Comparison of ENCODE assay signal across 2 worm cellular contexts in genomic region chrIV:6974162-6974938, ce11.
TF ChIP-seq lines count a peak whose summit lies in the region.

No protein-coding gene starts in this region.

TF ChIP-seq in whole organism, L4 larva, 104 proteins besides CTCF, POLR2A, EP300 and RAD21 (continues in another document):
- TF ChIP-seq skn-1 (tag; optimal IDR thresholded peaks at IDR 0.05; lab: Kevin White, UChicago) (no peak), ctbp-1 (GFP tag; IDR thresholded peaks at IDR 0.05; lab: Robert Waterston, UW) (0 out of 2 replicates have a peak, but pooled peaks have one; percentile 13), ceh-82 (tag; optimal IDR thresholded peaks at IDR 0.05; lab: Kevin White, UChicago) (no peak), lin-13 (GFP tag; optimal IDR thresholded peaks at IDR 0.05; lab: Kevin White, UChicago) (no peak), unc-39 (tag; optimal IDR thresholded peaks at IDR 0.05; lab: Kevin White, UChicago) (no peak), zip-11 (GFP tag; IDR thresholded peaks at IDR 0.05; lab: Robert Waterston, UW) (no peak), set-16 (GFP tag; IDR thresholded peaks at IDR 0.05; lab: Robert Waterston, UW) (peak; percentile 91; the same call in 1 of the 2 replicates), aha-1 (tag; lab: Kevin White, UChicago) (no peak), madf-9 (GFP tag; conservative IDR thresholded peaks at IDR 0.05; lab: Robert Waterston, UW) (no peak), attf-4 (tag; optimal IDR thresholded peaks at IDR 0.05; lab: Kevin White, UChicago) (no peak), pha-4 (GFP tag; IDR thresholded peaks at IDR 0.05; lab: Robert Waterston, UW) (no peak; the same call in 1 of the 2 replicates), pha-4 (tag; optimal IDR thresholded peaks at IDR 0.05; lab: Kevin White, UChicago) (no peak), ceh-32 (tag; optimal IDR thresholded peaks at IDR 0.05; lab: Kevin White, UChicago; ENCODE audit: poor library complexity) (no peak), ceh-20 (GFP tag; IDR thresholded peaks at IDR 0.05; lab: Robert Waterston, UW) (no peak), Y75B8A.6 (GFP tag; IDR thresholded peaks at IDR 0.05; lab: Robert Waterston, UW) (no peak), tag-97 (GFP tag; IDR thresholded peaks at IDR 0.05; lab: Robert Waterston, UW) (no peak), mxl-2 (GFP tag; conservative IDR thresholded peaks at IDR 0.05; lab: Robert Waterston, UW) (no peak), nhr-10 (tag; optimal IDR thresholded peaks at IDR 0.05; lab: Kevin White, UChicago) (no peak), aly-2 (tag; optimal IDR thresholded peaks at IDR 0.05; lab: Kevin White, UChicago) (no peak), dpl-1 (GFP tag; optimal IDR thresholded peaks at IDR 0.05; lab: Kevin White, UChicago) (no peak), zfp-3 (GFP tag; conservative IDR thresholded peaks at IDR 0.05; lab: Robert Waterston, UW) (no peak), arid-1 (GFP tag; conservative IDR thresholded peaks at IDR 0.05; lab: Robert Waterston, UW) (peak; percentile 56; the same call in 1 of the 2 replicates), ZK546.5 (tag; optimal IDR thresholded peaks at IDR 0.05; lab: Kevin White, UChicago) (no peak), Y48G9A.11 (GFP tag; IDR thresholded peaks at IDR 0.05; lab: Robert Waterston, UW) (peak; percentile 55; the same call in 1 of the 2 replicates), lim-7 (GFP tag; IDR thresholded peaks at IDR 0.05; lab: Robert Waterston, UW) (no peak), pqm-1 (tag; optimal IDR thresholded peaks at IDR 0.05; lab: Kevin White, UChicago) (no peak), egl-43 (GFP tag; IDR thresholded peaks at IDR 0.05; lab: Robert Waterston, UW) (no peak), lir-3 (tag; optimal IDR thresholded peaks at IDR 0.05; lab: Kevin White, UChicago) (no peak), hlh-30 (tag; optimal IDR thresholded peaks at IDR 0.05; lab: Kevin White, UChicago; ENCODE audit: insufficient read depth) (no peak), daf-19 (GFP tag; conservative IDR thresholded peaks at IDR 0.05; lab: Robert Waterston, UW) (no peak), unc-62 (GFP tag; optimal IDR thresholded peaks at IDR 0.05 in 1 of 2; lab: Kevin White, UChicago) (peak in 1 of 2 experiments; percentile 7), unc-62 (tag; optimal IDR thresholded peaks at IDR 0.05; lab: Kevin White, UChicago) (no peak), dmd-8 (GFP tag; IDR thresholded peaks at IDR 0.05; lab: Robert Waterston, UW) (no peak), F49E8.2 (tag; optimal IDR thresholded peaks at IDR 0.05; lab: Kevin White, UChicago; ENCODE audit: borderline replicate concordance) (peak; percentile 50), dve-1 (tag; optimal IDR thresholded peaks at IDR 0.05; lab: Kevin White, UChicago; ENCODE audit: insufficient read depth) (no peak), zag-1 (tag; optimal IDR thresholded peaks at IDR 0.05; lab: Kevin White, UChicago) (no peak), ztf-7 (tag; optimal IDR thresholded peaks at IDR 0.05; lab: Kevin White, UChicago) (no peak), snpc-1.2 (GFP tag; IDR thresholded peaks at IDR 0.05; lab: Robert Waterston, UW) (peak; percentile 93), tra-1 (GFP tag; IDR thresholded peaks at IDR 0.05; lab: Robert Waterston, UW) (no peak), Y5F2A.4 (GFP tag; optimal IDR thresholded peaks at IDR 0.05; lab: Kevin White, UChicago) (no peak), lin-15B (tag; optimal IDR thresholded peaks at IDR 0.05; lab: Kevin White, UChicago) (no peak), T20F7.1 (GFP tag; optimal IDR thresholded peaks at IDR 0.05; lab: Kevin White, UChicago) (no peak), jun-1 (tag; optimal IDR thresholded peaks at IDR 0.05; lab: Kevin White, UChicago) (no peak), dmd-9 (GFP tag; IDR thresholded peaks at IDR 0.05; lab: Robert Waterston, UW) (no peak), mxl-3 (GFP tag; optimal IDR thresholded peaks at IDR 0.05; lab: Kevin White, UChicago) (no peak), nhr-11 (tag; optimal IDR thresholded peaks at IDR 0.05; lab: Kevin White, UChicago) (no peak), nhr-28 (tag; optimal IDR thresholded peaks at IDR 0.05; lab: Kevin White, UChicago) (no peak)

TF ChIP-seq in whole organism, young adult, 124 proteins besides CTCF, POLR2A, EP300 and RAD21 (continues in another document):
- TF ChIP-seq aptf-3 (GFP tag; IDR thresholded peaks at IDR 0.05; lab: Robert Waterston, UW) (no peak), gei-17 (GFP tag; optimal IDR thresholded peaks at IDR 0.05; lab: Kevin White, UChicago) (no peak), ztf-22 (GFP tag; optimal IDR thresholded peaks at IDR 0.05; lab: Kevin White, UChicago) (no peak), ceh-100 (GFP tag; IDR thresholded peaks at IDR 0.05; lab: Robert Waterston, UW) (peak; percentile 58; the same call in 1 of the 2 replicates), madf-8 (GFP tag; conservative IDR thresholded peaks at IDR 0.05; lab: Robert Waterston, UW) (no peak), F49E8.2 (tag; optimal IDR thresholded peaks at IDR 0.05; lab: Kevin White, UChicago; ENCODE audit: insufficient read depth) (peak; percentile 82), mes-4 (tag; optimal IDR thresholded peaks at IDR 0.05; lab: Kevin White, UChicago) (no peak), cebp-1 (GFP tag; IDR thresholded peaks at IDR 0.05; lab: Robert Waterston, UW) (no peak), cebp-1 (tag; optimal IDR thresholded peaks at IDR 0.05; lab: Kevin White, UChicago) (no peak), him-1 (tag; optimal IDR thresholded peaks at IDR 0.05; lab: Kevin White, UChicago) (peak; percentile 38), K11D2.4 (GFP tag; IDR thresholded peaks at IDR 0.05; lab: Robert Waterston, UW) (no peak), lag-1 (GFP tag; IDR thresholded peaks at IDR 0.05; lab: Robert Waterston, UW) (no peak), unc-62 (GFP tag; optimal IDR thresholded peaks at IDR 0.05; lab: Kevin White, UChicago) (no peak), nfyb-1 (GFP tag; IDR thresholded peaks at IDR 0.05; lab: Robert Waterston, UW) (no peak; the same call in 1 of the 2 replicates), lin-35 (GFP tag; optimal IDR thresholded peaks at IDR 0.05; lab: Kevin White, UChicago) (no peak), aptf-2 (GFP tag; conservative IDR thresholded peaks at IDR 0.05; lab: Robert Waterston, UW) (no peak), ccch-3 (GFP tag; optimal IDR thresholded peaks at IDR 0.05; lab: Kevin White, UChicago) (no peak), sdz-38 (tag; optimal IDR thresholded peaks at IDR 0.05; lab: Kevin White, UChicago) (no peak), die-1 (tag; optimal IDR thresholded peaks at IDR 0.05; lab: Kevin White, UChicago) (peak; percentile 11), B0336.3 (GFP tag; IDR thresholded peaks at IDR 0.05; lab: Robert Waterston, UW) (peak; percentile 51), lin-54 (GFP tag; optimal IDR thresholded peaks at IDR 0.05; lab: Kevin White, UChicago) (peak; percentile 49), egl-44 (GFP tag; IDR thresholded peaks at IDR 0.05; lab: Robert Waterston, UW) (no peak), Y56A3A.18 (GFP tag; IDR thresholded peaks at IDR 0.05; lab: Robert Waterston, UW) (peak; percentile 86; the same call in 1 of the 2 replicates), attf-6 (GFP tag; IDR thresholded peaks at IDR 0.05; lab: Robert Waterston, UW) (peak; percentile 84), nhr-80 (tag; optimal IDR thresholded peaks at IDR 0.05; lab: Kevin White, UChicago) (no peak), ama-1 (optimal IDR thresholded peaks at IDR 0.05; lab: Kevin White, UChicago) (no peak), ama-1 (GFP tag; optimal IDR thresholded peaks at IDR 0.05; lab: Kevin White, UChicago) (peak; percentile 57 to 95), F57C9.4 (tag; optimal IDR thresholded peaks at IDR 0.05; lab: Kevin White, UChicago) (no peak), bed-2 (GFP tag; IDR thresholded peaks at IDR 0.05; lab: Robert Waterston, UW) (no peak), xnd-1 (tag; optimal IDR thresholded peaks at IDR 0.05; lab: Kevin White, UChicago) (no peak), hmg-1.2 (GFP tag; IDR thresholded peaks at IDR 0.05; lab: Robert Waterston, UW) (peak; percentile 36; the same call in 1 of the 2 replicates), nfya-2 (GFP tag; IDR thresholded peaks at IDR 0.05; lab: Robert Waterston, UW) (no peak), lsl-1 (GFP tag; optimal IDR thresholded peaks at IDR 0.05; lab: Kevin White, UChicago) (peak; percentile 42), ztf-3 (GFP tag; optimal IDR thresholded peaks at IDR 0.05; lab: Kevin White, UChicago) (no peak), ztf-6 (GFP tag; IDR thresholded peaks at IDR 0.05; lab: Robert Waterston, UW) (no peak), ztf-28 (GFP tag; IDR thresholded peaks at IDR 0.05; lab: Robert Waterston, UW) (no peak), hlh-26 (GFP tag; conservative IDR thresholded peaks at IDR 0.05; lab: Robert Waterston, UW) (no peak), madf-3 (GFP tag; IDR thresholded peaks at IDR 0.05; lab: Robert Waterston, UW) (peak; percentile 80), ZK185.1 (tag; optimal IDR thresholded peaks at IDR 0.05; lab: Kevin White, UChicago; ENCODE audit: poor library complexity, severe bottlenecking) (no peak), snpc-1.1 (tag; optimal IDR thresholded peaks at IDR 0.05; lab: Kevin White, UChicago; ENCODE audit: insufficient read depth) (no peak), mxl-1 (tag; optimal IDR thresholded peaks at IDR 0.05; lab: Kevin White, UChicago) (no peak), F10E7.11 (tag; optimal IDR thresholded peaks at IDR 0.05; lab: Kevin White, UChicago) (no peak), K12H6.12 (tag; optimal IDR thresholded peaks at IDR 0.05; lab: Kevin White, UChicago) (no peak), tbp1 (GFP tag; optimal IDR thresholded peaks at IDR 0.05; lab: Kevin White, UChicago) (no peak), egl-18 (GFP tag; IDR thresholded peaks at IDR 0.05; lab: Robert Waterston, UW) (peak; percentile 78; the same call in 1 of the 2 replicates), sea-2 (GFP tag; IDR thresholded peaks at IDR 0.05; lab: Robert Waterston, UW) (no peak), dox-1 (GFP tag; IDR thresholded peaks at IDR 0.05; lab: Robert Waterston, UW) (no peak; the same call in 1 of the 2 replicates), efl-1 (GFP tag; optimal IDR thresholded peaks at IDR 0.05; lab: Kevin White, UChicago) (peak; percentile 0), ekl-4 (GFP tag; IDR thresholded peaks at IDR 0.05; lab: Robert Waterston, UW) (peak; percentile 84), C17E4.6 (GFP tag; IDR thresholded peaks at IDR 0.05; lab: Robert Waterston, UW) (no peak), snpc-1.3 (tag; optimal IDR thresholded peaks at IDR 0.05; lab: Kevin White, UChicago; ENCODE audit: insufficient read depth) (peak; percentile 53), ztf-18 (tag; optimal IDR thresholded peaks at IDR 0.05; lab: Kevin White, UChicago) (peak; percentile 15), zfh-2 (GFP tag; conservative IDR thresholded peaks at IDR 0.05; lab: Robert Waterston, UW) (no peak), Y53F4B.3 (GFP tag; IDR thresholded peaks at IDR 0.05; lab: Robert Waterston, UW) (no peak)

Comparison
In these comparisons a context has a peak if more than half of its experiments do, and no peak if none do; other contexts are left out.
1. Of the 7 proteins assayed by ChIP-seq in both whole organism, young adult and whole organism, L4 larva: peak only in whole organism, young adult: ama-1 and snpc-4; only in whole organism, L4 larva: none; in both: F49E8.2; in neither: 3; mixed calls (peak in some experiments, not most) for 1.